Fruit fly (Drosophila melanogaster): ENCODE data around the gene ND-B14.5B.

The ND-B14.5B gene

DNA sequence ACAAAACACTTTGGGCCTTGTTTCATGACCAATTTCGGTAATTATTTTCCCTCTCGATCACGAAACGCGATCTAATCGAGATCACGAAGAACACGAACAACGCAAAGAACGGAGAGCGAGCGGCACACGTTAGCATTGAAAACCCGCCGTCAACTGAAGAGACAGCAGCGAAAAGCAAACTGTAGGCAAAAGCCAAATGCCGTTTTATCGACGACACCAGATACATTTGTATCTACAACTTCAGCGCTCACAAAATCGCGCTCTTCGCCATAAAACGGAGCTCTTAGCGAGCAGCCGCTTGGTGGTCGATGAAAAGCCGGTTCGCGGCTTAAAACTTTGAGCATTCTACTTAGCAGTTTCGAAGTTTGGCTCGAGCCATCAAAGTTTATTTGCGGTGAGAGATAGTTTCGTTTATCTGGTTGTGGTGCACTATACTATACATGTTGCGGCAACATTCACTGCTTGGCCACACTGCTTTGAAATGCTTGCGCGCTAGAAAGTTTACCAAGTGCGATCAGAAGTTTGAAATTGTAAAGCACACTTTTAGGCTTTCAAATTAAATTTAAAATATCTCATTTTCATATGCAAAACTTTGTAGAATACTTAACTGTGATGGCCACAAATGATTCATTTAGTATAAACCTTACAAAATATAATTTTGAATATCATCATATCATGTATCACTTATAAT is 37.5 kb downstream of the ND-B14.5B start (continued):
- TF ChIP-seq HLH4C (GFP tag; IDR thresholded peaks at IDR 0.05; ENCODE audit: partially characterized antibody) (no peak), CG30020 (tag; optimal IDR thresholded peaks at IDR 0.05) (no peak), Sin3A (optimal IDR thresholded peaks at IDR 0.05) (no peak), CG7357 (GFP tag; IDR thresholded peaks at IDR 0.05) (no peak), HHEX (GFP tag; optimal IDR thresholded peaks at IDR 0.05) (no peak), stc (GFP tag; IDR thresholded peaks at IDR 0.05) (no peak), ara (GFP tag; IDR thresholded peaks at IDR 0.05) (no peak), ac (GFP tag; optimal IDR thresholded peaks at IDR 0.05) (no peak)

DNA sequence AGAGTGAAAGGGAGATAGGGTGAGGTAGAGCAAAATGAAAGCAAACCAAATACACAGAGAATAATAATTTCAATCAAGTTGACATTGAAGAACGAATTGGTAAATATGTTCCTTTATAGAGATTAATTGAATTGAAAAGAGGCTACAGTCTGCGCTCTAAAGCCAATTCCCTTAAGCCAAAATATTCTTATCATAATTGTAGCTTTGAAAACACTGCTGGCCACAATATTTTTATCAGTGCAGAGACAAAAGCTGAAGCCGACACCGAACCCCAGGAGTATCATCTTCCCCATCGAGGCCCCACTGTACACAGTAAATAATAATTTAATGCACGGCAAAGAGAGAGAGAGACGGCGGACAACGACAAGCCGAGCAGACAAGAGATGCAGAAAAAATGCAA is 39.8 kb downstream of the ND-B14.5B start:
- TF ChIP-seq ranshi (GFP tag; IDR thresholded peaks at IDR 0.05) (peak; percentile 18; the same call in 1 of the 2 replicates), lola (GFP tag; optimal IDR thresholded peaks at IDR 0.05) (peak in 1 of 3 experiments; percentile 1), vvl (GFP tag; IDR thresholded peaks at IDR 0.05) (no peak), stc (GFP tag; IDR thresholded peaks at IDR 0.05) (peak; percentile 34; the same call in 1 of the 2 replicates), CG13624 (GFP tag; optimal IDR thresholded peaks at IDR 0.05) (no peak), CG18764 (GFP tag; optimal IDR thresholded peaks at IDR 0.05) (no peak), CG17361 (GFP tag; IDR thresholded peaks at IDR 0.05) (0 out of 3 replicates have a peak, but pooled peaks have one; percentile 36), D (optimal IDR thresholded peaks at IDR 0.05) (no peak), D (GFP tag; optimal IDR thresholded peaks at IDR 0.05) (peak; percentile 1), CG32532 (GFP tag; IDR thresholded peaks at IDR 0.05) (peak; percentile 33; the same call in 1 of the 2 replicates), bab2 (GFP tag; optimal IDR thresholded peaks at IDR 0.05) (peak; percentile 4), HmgD (GFP tag; optimal IDR thresholded peaks at IDR 0.05) (no peak), CG1024 (GFP tag; IDR thresholded peaks at IDR 0.05) (no peak), Oli (tag; optimal IDR thresholded peaks at IDR 0.05) (peak; percentile 21), sens-2 (GFP tag; IDR thresholded peaks at IDR 0.05) (peak; percentile 53; the same call in 1 of the 2 replicates), lilli (GFP tag; optimal IDR thresholded peaks at IDR 0.05) (peak; percentile 6), CG31441 (GFP tag; IDR thresholded peaks at IDR 0.05) (peak; percentile 42; the same call in 1 of the 2 replicates), cato (GFP tag; optimal IDR thresholded peaks at IDR 0.05; ENCODE audit: borderline replicate concordance) (no peak), hb (GFP tag; IDR thresholded peaks at IDR 0.05; ENCODE audit: partially characterized antibody) (no peak), lov (optimal IDR thresholded peaks at IDR 0.05) (no peak), lov (GFP tag; IDR thresholded peaks at IDR 0.05) (no peak), Sox102F (GFP tag; optimal IDR thresholded peaks at IDR 0.05) (peak; percentile 17), CG14710 (tag; optimal IDR thresholded peaks at IDR 0.05) (peak; percentile 24), Antp (GFP tag; optimal IDR thresholded peaks at IDR 0.05) (peak; percentile 16), kay (GFP tag; optimal IDR thresholded peaks at IDR 0.05) (no peak), B-H1 (GFP tag; IDR thresholded peaks at IDR 0.05) (peak; percentile 13; the same call in 1 of the 3 replicates), vfl (GFP tag; optimal IDR thresholded peaks at IDR 0.05) (no peak), pnt (GFP tag; optimal IDR thresholded peaks at IDR 0.05) (peak; percentile 21), gem (tag; optimal IDR thresholded peaks at IDR 0.05) (peak; percentile 11), zen2 (GFP tag; IDR thresholded peaks at IDR 0.05; ENCODE audit: partially characterized antibody) (no peak), YL-1 (GFP tag; optimal IDR thresholded peaks at IDR 0.05) (no peak), dpn (GFP tag; optimal IDR thresholded peaks at IDR 0.05) (peak; percentile 2 to 34), sisA (GFP tag; IDR thresholded peaks at IDR 0.05) (peak; percentile 50), HLH3B (GFP tag; IDR thresholded peaks at IDR 0.05) (peak; percentile 42; the same call in 1 of the 2 replicates), Xbp1 (GFP tag; optimal IDR thresholded peaks at IDR 0.05) (peak; percentile 12), danr (GFP tag; IDR thresholded peaks at IDR 0.05) (no peak), CG7745 (tag; optimal IDR thresholded peaks at IDR 0.05) (no peak), CG8388 (GFP tag; optimal IDR thresholded peaks at IDR 0.05) (peak; percentile 17), CG30431 (GFP tag; optimal IDR thresholded peaks at IDR 0.05) (no peak), H2.0 (GFP tag; IDR thresholded peaks at IDR 0.05) (peak; percentile 37; the same call in 1 of the 2 replicates), CG12104 (GFP tag; optimal IDR thresholded peaks at IDR 0.05) (no peak), CoRest (tag; optimal IDR thresholded peaks at IDR 0.05) (no peak)

Measured in whole organism, embryonic.